Fruit fly (Drosophila melanogaster) whole organism, embryonic: Measurements from ENCODE around the gene Aef1.

Source experiments
- Ada2b ChIP-seq: fragments of 200-800 bp; sonication (Bioruptor generic); IDR thresholded peaks from 2 replicates; pipeline ENCODE4 v1.3.6; 2022; ENCODE audit warnings: missing biosample characterization, missing genetic modification characterization
- CG10321 ChIP-seq: fragments of 200-800 bp; sonication (Bioruptor generic); IDR thresholded peaks from 2 replicates; pipeline ENCODE4 v1.3.6; 2022; ENCODE audit warnings: missing biosample characterization, missing genetic modification characterization
- CG11723 ChIP-seq: fragments of 200-800 bp; sonication (Bioruptor generic); optimal IDR thresholded peaks from 2 replicates; lab custom pipeline; 2017; ENCODE audit warnings: missing biosample characterization, mild to moderate bottlenecking, missing genetic modification characterization
- CG12769 ChIP-seq: fragments of 200-800 bp; sonication (Bioruptor generic); optimal IDR thresholded peaks from 2 replicates; lab custom pipeline; 2019; ENCODE audit warnings: missing biosample characterization, mild to moderate bottlenecking, missing genetic modification characterization, moderate library complexity
- CG13624 ChIP-seq: fragments of 200-800 bp; sonication (Bioruptor generic); optimal IDR thresholded peaks from 2 replicates; lab custom pipeline; 2016; ENCODE audit warnings: missing biosample characterization, missing genetic modification characterization
- CG14014 ChIP-seq: fragments of 200-800 bp; sonication (Bioruptor generic); IDR thresholded peaks from 2 replicates; pipeline ENCODE4 v1.3.6; 2022; ENCODE audit warnings: missing biosample characterization, missing genetic modification characterization
- CG14710 ChIP-seq: fragments of 200-800 bp; sonication (Bioruptor generic); optimal IDR thresholded peaks from 3 replicates; lab custom pipeline; 2019; ENCODE audit warnings: missing biosample characterization, mild to moderate bottlenecking, missing genetic modification characterization, moderate library complexity
- CG15696 ChIP-seq: fragments of 200-800 bp; sonication (Bioruptor generic); optimal IDR thresholded peaks from 2 replicates; lab custom pipeline; 2019; ENCODE audit warnings: missing biosample characterization, mild to moderate bottlenecking, missing genetic modification characterization, moderate library complexity
- CG16815 ChIP-seq: fragments of 200-800 bp; sonication (Bioruptor generic); optimal IDR thresholded peaks from 3 replicates; lab custom pipeline; 2017; ENCODE audit warnings: missing biosample characterization, mild to moderate bottlenecking, missing genetic modification characterization
- CG17385 ChIP-seq: fragments of 200-800 bp; sonication (Bioruptor generic); optimal IDR thresholded peaks from 3 replicates; lab custom pipeline; 2018; ENCODE audit warnings: missing biosample characterization, mild to moderate bottlenecking, missing genetic modification characterization
- CG18262 ChIP-seq: fragments of 200-800 bp; optimal IDR thresholded peaks from 3 replicates; lab custom pipeline; 2019; ENCODE audit warnings: missing biosample characterization, mild to moderate bottlenecking, missing genetic modification characterization, moderate library complexity
- CG1832 ChIP-seq: fragments of 200-800 bp; sonication (Bioruptor generic); optimal IDR thresholded peaks from 2 replicates; lab custom pipeline; 2017; ENCODE audit warnings: missing biosample characterization, mild to moderate bottlenecking, missing genetic modification characterization, inconsistent platforms
- CG2712 ChIP-seq: fragments of 200-800 bp; optimal IDR thresholded peaks from 3 replicates; lab custom pipeline; 2019; ENCODE audit warnings: missing biosample characterization, mild to moderate bottlenecking, missing genetic modification characterization, moderate library complexity
- CG4360 ChIP-seq: fragments of 200-800 bp; sonication (Bioruptor generic); IDR thresholded peaks from 2 replicates; pipeline ENCODE4 v1.3.6; 2022; ENCODE audit warnings: missing biosample characterization, missing genetic modification characterization
- CG4424 ChIP-seq: fragments of 200-800 bp; sonication (Bioruptor generic); optimal IDR thresholded peaks from 3 replicates; lab custom pipeline; 2016; ENCODE audit warnings: missing biosample characterization, missing genetic modification characterization
- CG5245 ChIP-seq: fragments of 200-800 bp; sonication (Bioruptor generic); optimal IDR thresholded peaks from 3 replicates; lab custom pipeline; 2016; ENCODE audit warnings: missing biosample characterization, missing genetic modification characterization
- CG6254 ChIP-seq: fragments of 200-800 bp; sonication (Bioruptor generic); optimal IDR thresholded peaks from 3 replicates; lab custom pipeline; 2017; ENCODE audit warnings: mild to moderate bottlenecking, missing biosample characterization, missing genetic modification reagents, missing genetic modification characterization
- CG7372 ChIP-seq: fragments of 200-800 bp; sonication (Bioruptor generic); IDR thresholded peaks from 2 replicates; pipeline ENCODE4 v1.3.6; 2022; ENCODE audit warnings: missing biosample characterization, missing genetic modification characterization
- CG7963 ChIP-seq: fragments of 200-800 bp; sonication (Bioruptor generic); IDR thresholded peaks from 3 replicates; pipeline ENCODE4 v1.3.6; 2022; ENCODE audit warnings: missing biosample characterization, missing genetic modification characterization; ENCODE audit not compliant: partially characterized antibody
- CG8478 ChIP-seq: fragments of >200 bp; optimal IDR thresholded peaks from 2 replicates; lab custom pipeline; 2018
- CG9609 ChIP-seq: fragments of 200-800 bp; sonication (Bioruptor generic); optimal IDR thresholded peaks from 3 replicates; lab custom pipeline; 2016; ENCODE audit warnings: missing biosample characterization, missing genetic modification characterization
- CG9727 ChIP-seq: fragments of 200-800 bp; sonication (Bioruptor generic); optimal IDR thresholded peaks from 3 replicates; lab custom pipeline; 2017; ENCODE audit warnings: missing biosample characterization, mild to moderate bottlenecking, missing genetic modification characterization
- D19A ChIP-seq: fragments of 200-800 bp; optimal IDR thresholded peaks from 3 replicates; lab custom pipeline; 2019; ENCODE audit warnings: missing biosample characterization, mild to moderate bottlenecking, missing genetic modification characterization, moderate library complexity
- HmgZ ChIP-seq: fragments of 200-800 bp; sonication (Bioruptor generic); optimal IDR thresholded peaks from 2 replicates; lab custom pipeline; 2018; ENCODE audit warnings: missing biosample characterization, mild to moderate bottlenecking, missing genetic modification characterization
- Hr39 ChIP-seq: fragments of >200 bp; optimal IDR thresholded peaks from 2 replicates; lab custom pipeline; 2017
- Nf-YB ChIP-seq: fragments of 200-800 bp; sonication (Bioruptor generic); optimal IDR thresholded peaks from 3 replicates; lab custom pipeline; 2019; ENCODE audit warnings: missing biosample characterization, mild to moderate bottlenecking, missing genetic modification characterization, moderate library complexity
- Nf-YC ChIP-seq: fragments of 200-800 bp; optimal IDR thresholded peaks from 3 replicates; lab custom pipeline; 2019; ENCODE audit warnings: missing biosample characterization, mild to moderate bottlenecking, missing genetic modification characterization, moderate library complexity
- Spps ChIP-seq: fragments of 200-800 bp; sonication (Bioruptor generic); optimal IDR thresholded peaks from 2 replicates; lab custom pipeline; 2018; ENCODE audit warnings: missing biosample characterization, mild to moderate bottlenecking, missing genetic modification characterization
- ara ChIP-seq: fragments of 200-800 bp; sonication (Bioruptor generic); IDR thresholded peaks from 2 replicates; pipeline ENCODE4 v1.3.6; 2022; ENCODE audit warnings: missing biosample characterization, missing genetic modification characterization
- cg ChIP-seq: fragments of 200-800 bp; sonication (Bioruptor generic); optimal IDR thresholded peaks from 3 replicates; lab custom pipeline; 2019; ENCODE audit warnings: missing biosample characterization, mild to moderate bottlenecking, missing genetic modification characterization, moderate library complexity
- chif ChIP-seq, 2 experiments: fragments of 200-800 bp; sonication (Bioruptor generic); optimal IDR thresholded peaks; 3 replicates each; lab custom pipeline; 2016; ENCODE audit warnings: missing biosample characterization in 2 of 2, missing genetic modification characterization in 2 of 2
- croc ChIP-seq: fragments of 200-800 bp; sonication (Bioruptor generic); conservative IDR thresholded peaks from 3 replicates; pipeline ENCODE4 v1.3.6; 2022; ENCODE audit warnings: missing biosample characterization, missing genetic modification characterization
- crol ChIP-seq: fragments of 200-800 bp; sonication (Bioruptor generic); IDR thresholded peaks from 2 replicates; pipeline ENCODE4 v1.3.6; 2022; ENCODE audit warnings: missing biosample characterization, missing genetic modification characterization
- da ChIP-seq: fragments of 200-800 bp; sonication (Bioruptor generic); optimal IDR thresholded peaks from 2 replicates; lab custom pipeline; 2016; ENCODE audit warnings: missing biosample characterization, missing genetic modification characterization
- gem ChIP-seq: fragments of 200-800 bp; sonication (Bioruptor generic); optimal IDR thresholded peaks from 2 replicates; lab custom pipeline; 2019; ENCODE audit warnings: missing biosample characterization, mild to moderate bottlenecking, missing genetic modification characterization, moderate library complexity
- grau ChIP-seq: fragments of 200-800 bp; optimal IDR thresholded peaks from 3 replicates; lab custom pipeline; 2019; ENCODE audit warnings: missing biosample characterization, mild to moderate bottlenecking, missing genetic modification characterization, moderate library complexity
- ham ChIP-seq: fragments of 200-800 bp; sonication (Bioruptor generic); IDR thresholded peaks from 2 replicates; pipeline ENCODE4 v1.3.6; 2022; ENCODE audit warnings: missing biosample characterization, missing genetic modification characterization
- hb ChIP-seq: fragments of 200-800 bp; sonication (Bioruptor generic); IDR thresholded peaks from 3 replicates; pipeline ENCODE4 v1.3.6; 2022; ENCODE audit warnings: missing biosample characterization, missing genetic modification characterization; ENCODE audit not compliant: partially characterized antibody
- jigr1 ChIP-seq: fragments of 200-800 bp; sonication (Bioruptor generic); IDR thresholded peaks from 3 replicates; pipeline ENCODE4 v1.3.6; 2022; ENCODE audit warnings: missing biosample characterization, missing genetic modification characterization
- kay ChIP-seq: fragments of 200-800 bp; sonication (Bioruptor generic); optimal IDR thresholded peaks from 2 replicates; lab custom pipeline; 2016; ENCODE audit warnings: missing biosample characterization, missing genetic modification characterization
- otp ChIP-seq: fragments of 200-800 bp; sonication (Bioruptor generic); IDR thresholded peaks from 3 replicates; pipeline ENCODE4, ENCODE4 v1.3.6; 2022; ENCODE audit warnings: missing biosample characterization, missing genetic modification characterization
- pan ChIP-seq, 4 experiments: fragments of >200 bp in 3 of 4; fragments of 200-800 bp in 1 of 4; sonication (Bioruptor generic) in 1 of 4; optimal IDR thresholded peaks in 3 of 4; IDR thresholded peaks in 1 of 4; 2 replicates each; pipeline versions ENCODE4 v1.3.6 to Lab custom; 2017 to 2022; ENCODE audit warnings: missing biosample characterization in 2 of 4, missing genetic modification characterization in 2 of 4, mixed read lengths in 1 of 4
- phol ChIP-seq: fragments of 200-800 bp; sonication (Bioruptor generic); optimal IDR thresholded peaks from 3 replicates; lab custom pipeline; 2018; ENCODE audit warnings: missing biosample characterization, mild to moderate bottlenecking, missing genetic modification characterization, moderate library complexity
- seq ChIP-seq: fragments of 200-800 bp; sonication (Bioruptor generic); IDR thresholded peaks from 2 replicates; pipeline ENCODE4 v1.3.6; 2022; ENCODE audit warnings: missing biosample characterization, missing genetic modification characterization
- sima ChIP-seq: fragments of 200-800 bp; sonication (Bioruptor generic); optimal IDR thresholded peaks from 2 replicates; lab custom pipeline; 2016; ENCODE audit warnings: missing biosample characterization, missing genetic modification characterization
- tll ChIP-seq, 2 experiments: fragments of 200-800 bp in 1 of 2; fragments of >200 bp in 1 of 2; sonication (Bioruptor generic) in 1 of 2; optimal IDR thresholded peaks; 2 replicates each; lab custom pipeline; 2017 to 2019; ENCODE audit warnings: missing biosample characterization in 2 of 2, missing genetic modification characterization in 2 of 2, mild to moderate bottlenecking in 1 of 2, moderate library complexity in 1 of 2
- trem ChIP-seq: fragments of 200-800 bp; optimal IDR thresholded peaks from 3 replicates; lab custom pipeline; 2019; ENCODE audit warnings: missing biosample characterization, mild to moderate bottlenecking, missing genetic modification characterization, moderate library complexity
- twi ChIP-seq: fragments of 200-800 bp; optimal IDR thresholded peaks from 2 replicates; lab custom pipeline; 2019; ENCODE audit warnings: missing biosample characterization, mild to moderate bottlenecking, missing genetic modification characterization, moderate library complexity
- zen ChIP-seq: fragments of 200-800 bp; sonication (Bioruptor generic); optimal IDR thresholded peaks from 3 replicates; lab custom pipeline; 2018; ENCODE audit warnings: missing biosample characterization, mild to moderate bottlenecking, missing genetic modification characterization, moderate library complexity
- zf30C ChIP-seq: fragments of 200-800 bp; sonication (Bioruptor generic); optimal IDR thresholded peaks from 3 replicates; lab custom pipeline; 2018; ENCODE audit warnings: missing biosample characterization, mild to moderate bottlenecking, missing genetic modification characterization

The Aef1 gene

DNA sequence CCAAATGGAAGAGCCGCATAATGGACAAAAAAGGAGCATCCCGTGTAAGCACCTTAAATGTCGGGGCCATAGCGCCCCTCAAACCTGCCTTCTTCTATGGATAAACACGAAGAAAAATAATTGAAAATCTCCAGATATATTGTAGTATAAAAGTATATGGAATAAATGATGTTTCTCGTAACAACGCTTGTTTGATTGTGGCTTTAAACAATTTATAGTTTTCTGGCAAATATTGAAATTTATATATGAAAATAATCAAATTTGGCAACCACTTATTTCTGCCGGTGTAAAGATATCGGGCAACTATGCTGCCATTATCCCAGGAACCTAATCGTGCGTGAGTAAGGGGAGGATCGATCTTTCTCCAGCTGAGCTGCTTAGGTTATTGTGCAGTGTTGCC, 22.0 kb downstream of the Aef1 start (continued):
- TF ChIP-seq phol = peak; percentile 17
- no peak for TF ChIP-seq CG5245 (GFP tag; lab: Kevin White, UChicago)
- peak; percentile 23 for TF ChIP-seq CG14710 (tag; lab: Kevin White, UChicago)
- TF ChIP-seq CG15696 (tag; lab: Kevin White, UChicago) = peak; percentile 19
- TF ChIP-seq CG2712 (tag; lab: Kevin White, UChicago) = peak; percentile 38
- TF ChIP-seq CG16815 = peak; percentile 1
- no peak for TF ChIP-seq HmgZ (tag; lab: Kevin White, UChicago)
- peak; percentile 56 for TF ChIP-seq zen (tag; lab: Kevin White, UChicago)
- TF ChIP-seq chif (GFP tag; optimal IDR thresholded peaks at IDR 0.05; lab: Kevin White, UChicago) = peak in 1 of 2 experiments; percentile 0
- no peak for TF ChIP-seq CG13624 (GFP tag; lab: Kevin White, UChicago)
- peak; percentile 45 for TF ChIP-seq CG9727
- TF ChIP-seq, all 482 proteins: peak for 21

DNA sequence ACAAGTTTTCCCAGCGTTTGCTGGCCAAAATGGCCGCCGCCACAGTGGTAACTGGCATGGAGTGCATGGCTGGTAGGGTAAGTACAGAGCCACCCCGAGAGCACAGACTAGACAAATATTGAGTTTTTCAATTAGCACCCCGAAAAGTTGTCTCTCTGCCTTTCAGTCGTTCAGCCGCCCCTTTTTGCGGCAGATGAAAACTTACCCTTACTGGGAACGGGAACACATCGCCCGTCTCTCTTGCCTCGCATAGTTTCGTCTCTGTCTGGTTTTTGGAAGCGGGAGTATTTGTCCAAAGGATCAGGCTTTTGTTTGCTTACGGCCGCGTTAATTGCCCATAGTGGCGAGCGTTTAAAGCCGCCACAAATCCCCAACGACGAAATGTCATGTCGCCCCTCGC, 25.5 kb downstream of the Aef1 start:
- TF ChIP-seq CG8478 (lab: Kevin White, UChicago) (no peak), tll (GFP tag; optimal IDR thresholded peaks at IDR 0.05; lab: Kevin White, UChicago) (peak in 1 of 2 experiments; percentile 19), CG10321 (peak; percentile 76), da (no peak), CG7372 (no peak), jigr1 (GFP tag; lab: Robert Waterston, UW) (no peak), CG12769 (tag; lab: Kevin White, UChicago) (no peak), hb (no peak), trem (tag; lab: Kevin White, UChicago) (no peak), Hr39 (lab: Kevin White, UChicago) (no peak), CG4360 (0 out of 2 replicates have a peak, but pooled peaks have one; percentile 17), otp (GFP tag; lab: Robert Waterston, UW) (0 out of 3 replicates have a peak, but pooled peaks have one; percentile 24), CG9609 (GFP tag; lab: Kevin White, UChicago) (no peak), ham (GFP tag; lab: Robert Waterston, UW) (no peak), seq (GFP tag; lab: Robert Waterston, UW) (peak; percentile 93), CG17385 (GFP tag; lab: Kevin White, UChicago) (no peak), twi (tag; lab: Kevin White, UChicago) (no peak), croc (no peak), sima (no peak), grau (tag; lab: Kevin White, UChicago) (peak; percentile 70), CG1832 (GFP tag; lab: Kevin White, UChicago) (peak; percentile 59), phol (peak; percentile 18), zf30C (GFP tag; lab: Kevin White, UChicago) (no peak), CG7963 (GFP tag; lab: Robert Waterston, UW) (no peak), Spps (no peak), CG18262 (tag; lab: Kevin White, UChicago) (no peak), gem (tag; lab: Kevin White, UChicago) (no peak), Nf-YC (tag; lab: Kevin White, UChicago) (peak; percentile 88), D19A (tag; lab: Kevin White, UChicago) (no peak), crol (no peak), cg (peak; percentile 17), kay (GFP tag; lab: Kevin White, UChicago) (no peak), pan (optimal IDR thresholded peaks at IDR 0.05; lab: Kevin White, UChicago) (no peak), pan (GFP tag; optimal IDR thresholded peaks at IDR 0.05 in 1 of 2, IDR thresholded peaks at IDR 0.05 in 1 of 2) (no peak), CG4424 (GFP tag; lab: Kevin White, UChicago) (no peak), ara (GFP tag; lab: Robert Waterston, UW) (peak; percentile 41; the same call in 1 of the 2 replicates), Ada2b (GFP tag; lab: Robert Waterston, UW) (no peak), CG6254 (GFP tag; lab: Kevin White, UChicago) (no peak), CG14014 (GFP tag; lab: Robert Waterston, UW) (no peak), CG11723 (GFP tag; lab: Kevin White, UChicago) (no peak), Nf-YB (GFP tag; lab: Kevin White, UChicago) (peak; percentile 78)
